Worm (Caenorhabditis elegans) whole organism, early embryonic: ENCODE results near the gene F55C12.4.

Experiments
- B0310.2 ChIP-seq: sonication (generic microtip); optimal IDR thresholded peaks from 2 replicates; lab custom pipeline; 2016; ENCODE audit warnings: mild to moderate bottlenecking, missing genetic modification characterization, missing compliant biosample characterization
- F13C5.2 ChIP-seq: sonication (generic microtip); optimal IDR thresholded peaks from 2 replicates; lab custom pipeline; 2017; ENCODE audit warnings: mild to moderate bottlenecking, missing genetic modification characterization, inconsistent platforms, missing compliant biosample characterization
- aly-1 ChIP-seq: sonication (generic microtip); optimal IDR thresholded peaks from 2 replicates; lab custom pipeline; 2016; ENCODE audit warnings: missing genetic modification characterization, missing compliant biosample characterization
- ama-1 ChIP-seq: fragments of 150-350 bp; optimal IDR thresholded peaks from 2 replicates; lab custom pipeline; 2014
- ceh-13 ChIP-seq: fragments of 200-800 bp; sonication (Bioruptor generic); optimal IDR thresholded peaks from 2 replicates; lab custom pipeline; 2018; ENCODE audit warnings: mild to moderate bottlenecking, missing genetic modification characterization, missing compliant biosample characterization
- ceh-36 ChIP-seq: sonication (generic microtip); optimal IDR thresholded peaks from 2 replicates; lab custom pipeline; 2016; ENCODE audit warnings: missing genetic modification characterization, inconsistent platforms, missing compliant biosample characterization
- ets-7 ChIP-seq: sonication (generic microtip); optimal IDR thresholded peaks from 2 replicates; lab custom pipeline; 2016; ENCODE audit warnings: missing genotype, missing genetic modification characterization, missing compliant biosample characterization
- flt-1 ChIP-seq: fragments of 200-800 bp; sonication (Bioruptor generic); IDR thresholded peaks from 2 replicates; pipeline ENCODE4 v1.3.6; 2022; ENCODE audit warnings: missing genetic modification characterization, missing compliant biosample characterization
- hmbx-1 ChIP-seq: sonication (generic microtip); optimal IDR thresholded peaks from 2 replicates; lab custom pipeline; 2016; ENCODE audit warnings: mild to moderate bottlenecking, missing genetic modification characterization, missing compliant biosample characterization
- hmg-4 ChIP-seq: fragments of 200-800 bp; sonication (Bioruptor generic); optimal IDR thresholded peaks from 2 replicates; lab custom pipeline; 2018; ENCODE audit warnings: mild to moderate bottlenecking, missing genetic modification characterization, missing compliant biosample characterization
- hnd-1 ChIP-seq: sonication (generic microtip); optimal IDR thresholded peaks from 2 replicates; lab custom pipeline; 2016; ENCODE audit warnings: missing genetic modification characterization, missing compliant biosample characterization
- pes-1 ChIP-seq: fragments of 200-800 bp; sonication (Bioruptor generic); IDR thresholded peaks from 2 replicates; pipeline ENCODE4 v1.3.6; 2022; ENCODE audit warnings: missing genetic modification reagents, missing genetic modification characterization, missing compliant biosample characterization
- scrt-1 ChIP-seq: fragments of 200-800 bp; sonication (Bioruptor generic); IDR thresholded peaks from 2 replicates; pipeline ENCODE4 v1.3.6; 2022; ENCODE audit warnings: missing genetic modification characterization, missing compliant biosample characterization
- sea-1 ChIP-seq: fragments of 200-800 bp; sonication (Bioruptor generic); conservative IDR thresholded peaks from 2 replicates; pipeline ENCODE4 v1.3.6; 2022; ENCODE audit warnings: missing genetic modification characterization, missing compliant biosample characterization
- tbx-11 ChIP-seq: fragments of 200-800 bp; sonication (Bioruptor generic); IDR thresholded peaks from 2 replicates; pipeline ENCODE4 v1.3.6; 2022; ENCODE audit warnings: missing genetic modification characterization, missing compliant biosample characterization
- tbx-37 ChIP-seq: fragments of 200-800 bp; sonication (Bioruptor generic); conservative IDR thresholded peaks from 2 replicates; pipeline ENCODE4 v1.3.6; 2022; ENCODE audit warnings: missing genetic modification reagents, missing genetic modification characterization, missing compliant biosample characterization
- tra-4 ChIP-seq: sonication (generic microtip); optimal IDR thresholded peaks from 2 replicates; lab custom pipeline; 2017; ENCODE audit warnings: missing genetic modification characterization, missing compliant biosample characterization

The F55C12.4 gene

ce11 chrII:5876053-5876452 lies 17.8 kb upstream of the F55C12.4 start, which contains the start of gene F55C12.6:
F55C12.6 (minus strand) TSS chrII:5876153.
- TF ChIP-seq hmbx-1: no peak
- TF ChIP-seq ets-7 (tag; lab: Kevin White, UChicago): no peak
- no peak for TF ChIP-seq ama-1

- TF ChIP-seq ceh-13: no peak
- no peak for TF ChIP-seq tbx-11
- no peak for TF ChIP-seq ets-7 (tag; lab: Kevin White, UChicago)
- TF ChIP-seq scrt-1: no peak
- TF ChIP-seq ama-1: no peak
Measured at ce11 chrII:5874130-5874529, 15.9 kb upstream of the F55C12.4 start.

- TF ChIP-seq hmbx-1 (no peak), tbx-11 (no peak), F13C5.2 (tag; lab: Kevin White, UChicago) (no peak), ama-1 (no peak), hmg-4 (GFP tag; lab: Kevin White, UChicago) (no peak), scrt-1 (no peak), ets-7 (tag; lab: Kevin White, UChicago) (no peak), flt-1 (GFP tag; lab: Robert Waterston, UW) (no peak), aly-1 (tag; lab: Kevin White, UChicago) (no peak), B0310.2 (no peak), tra-4 (tag; lab: Kevin White, UChicago) (no peak), tbx-37 (no peak), sea-1 (GFP tag; lab: Robert Waterston, UW) (no peak), ceh-13 (no peak), hnd-1 (no peak), ceh-36 (tag; lab: Kevin White, UChicago) (no peak), pes-1 (GFP tag; lab: Robert Waterston, UW) (no peak)
Measured at ce11 chrII:5873564-5874070, 15.4 kb upstream of the F55C12.4 start, which contains the start of gene tex-2. tex-2 (minus strand) TSS chrII:5873614.

- TF ChIP-seq tbx-37 (no peak), ama-1 (no peak), pes-1 (GFP tag; lab: Robert Waterston, UW) (no peak), tra-4 (tag; lab: Kevin White, UChicago) (no peak), hmbx-1 (no peak), flt-1 (GFP tag; lab: Robert Waterston, UW) (no peak), ceh-13 (no peak), F13C5.2 (tag; lab: Kevin White, UChicago) (no peak), hmg-4 (GFP tag; lab: Kevin White, UChicago) (no peak), tbx-11 (no peak), scrt-1 (no peak), aly-1 (tag; lab: Kevin White, UChicago) (no peak), B0310.2 (no peak)
Measured at ce11 chrII:5872414-5872813, 14.2 kb upstream of the F55C12.4 start.

ce11 chrII:5871508-5871907 lies 13.3 kb upstream of the F55C12.4 start:
- TF ChIP-seq hmg-4 (GFP tag; lab: Kevin White, UChicago) (no peak), tra-4 (tag; lab: Kevin White, UChicago) (no peak), tbx-37 (no peak), aly-1 (tag; lab: Kevin White, UChicago) (no peak), hnd-1 (no peak), flt-1 (GFP tag; lab: Robert Waterston, UW) (no peak), pes-1 (GFP tag; lab: Robert Waterston, UW) (no peak), ama-1 (no peak)

- TF ChIP-seq scrt-1 (no peak), hnd-1 (no peak), ceh-13 (no peak), hmbx-1 (no peak), flt-1 (GFP tag; lab: Robert Waterston, UW) (no peak), ama-1 (no peak), sea-1 (GFP tag; lab: Robert Waterston, UW) (no peak), tbx-37 (no peak), ceh-36 (tag; lab: Kevin White, UChicago) (no peak)
Measured at ce11 chrII:5866920-5867319, 8.7 kb upstream of the F55C12.4 start.

- TF ChIP-seq scrt-1 (no peak), hmg-4 (GFP tag; lab: Kevin White, UChicago) (no peak), B0310.2 (no peak), ets-7 (tag; lab: Kevin White, UChicago) (no peak), pes-1 (GFP tag; lab: Robert Waterston, UW) (no peak), flt-1 (GFP tag; lab: Robert Waterston, UW) (no peak), hmbx-1 (no peak), ceh-36 (tag; lab: Kevin White, UChicago) (no peak)
Measured at ce11 chrII:5865405-5866308, 7.4 kb upstream of the F55C12.4 start, which contains the start of gene F55C12.19. F55C12.19 (plus strand) TSS chrII:5866139.

- no peak for TF ChIP-seq ets-7 (tag; lab: Kevin White, UChicago)
- no peak for TF ChIP-seq hmg-4 (GFP tag; lab: Kevin White, UChicago)
- TF ChIP-seq tra-4 (tag; lab: Kevin White, UChicago): no peak
- no peak for TF ChIP-seq tbx-37
- no peak for TF ChIP-seq ceh-36 (tag; lab: Kevin White, UChicago)
- no peak for TF ChIP-seq aly-1 (tag; lab: Kevin White, UChicago)
- no peak for TF ChIP-seq scrt-1
- no peak for TF ChIP-seq hnd-1
- no peak for TF ChIP-seq hmbx-1
Measured at ce11 chrII:5863893-5864292, 5.7 kb upstream of the F55C12.4 start, which contains the start of gene tag-234. tag-234 (plus strand) TSS chrII:5864193.
